Fruit fly (Drosophila melanogaster): ENCODE results near the gene Cyp4d1.

Gene Cyp4d1

DNA sequence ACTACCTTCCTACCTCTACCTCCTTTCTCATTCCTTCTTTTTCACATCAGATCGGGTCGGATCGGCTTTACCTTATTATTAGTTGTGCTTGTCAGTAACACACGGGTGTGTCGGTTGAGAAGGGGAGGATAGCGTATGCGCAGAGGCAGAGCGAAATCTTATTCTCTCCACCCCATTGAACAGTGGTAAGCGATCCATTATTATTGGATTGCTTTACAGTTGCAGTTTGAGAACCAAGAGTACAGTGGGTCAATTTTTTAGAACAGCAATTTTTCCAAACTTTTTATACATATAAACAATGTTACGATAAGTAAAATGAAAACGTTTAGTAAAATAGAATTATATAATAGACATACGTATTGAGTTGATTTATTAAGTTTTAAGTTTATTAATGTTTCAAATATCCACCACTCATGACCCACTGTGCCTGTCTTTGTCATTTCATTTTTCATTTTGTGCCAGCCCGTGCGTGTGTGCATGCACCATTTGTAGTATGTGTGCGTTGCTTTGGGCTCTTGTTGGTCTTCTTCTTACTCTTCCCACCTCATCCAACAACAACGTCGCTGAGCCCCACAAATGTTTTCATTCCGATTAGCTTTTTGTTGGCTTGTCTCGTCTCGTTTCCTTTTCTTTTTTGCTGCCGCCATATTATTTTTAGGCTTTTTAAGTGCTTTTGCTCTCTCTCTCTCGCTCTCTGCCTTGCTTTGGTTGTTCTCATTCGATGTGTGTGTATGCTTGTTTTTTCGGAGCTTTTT is 24.2 kb downstream of the Cyp4d1 start (continued):
- TF ChIP-seq pdm3 (GFP tag; optimal IDR thresholded peaks at IDR 0.05): peak; percentile 98
- peak; percentile 99 for TF ChIP-seq CG8119 (GFP tag; IDR thresholded peaks at IDR 0.05)
- peak; percentile 97 for TF ChIP-seq CG11902 (GFP tag; optimal IDR thresholded peaks at IDR 0.05)
- TF ChIP-seq Eip93F (GFP tag; optimal IDR thresholded peaks at IDR 0.05): peak; percentile 97
- TF ChIP-seq salr (GFP tag; optimal IDR thresholded peaks at IDR 0.05): peak; percentile 94 to 96
- peak; percentile 94 for TF ChIP-seq Hr39 (GFP tag; optimal IDR thresholded peaks at IDR 0.05)
- TF ChIP-seq CG6808 (GFP tag; optimal IDR thresholded peaks at IDR 0.05): peak; percentile 98
- peak; percentile 98 for TF ChIP-seq CG4318 (GFP tag; optimal IDR thresholded peaks at IDR 0.05)
- TF ChIP-seq Smox (GFP tag; optimal IDR thresholded peaks at IDR 0.05): peak; percentile 97

DNA sequence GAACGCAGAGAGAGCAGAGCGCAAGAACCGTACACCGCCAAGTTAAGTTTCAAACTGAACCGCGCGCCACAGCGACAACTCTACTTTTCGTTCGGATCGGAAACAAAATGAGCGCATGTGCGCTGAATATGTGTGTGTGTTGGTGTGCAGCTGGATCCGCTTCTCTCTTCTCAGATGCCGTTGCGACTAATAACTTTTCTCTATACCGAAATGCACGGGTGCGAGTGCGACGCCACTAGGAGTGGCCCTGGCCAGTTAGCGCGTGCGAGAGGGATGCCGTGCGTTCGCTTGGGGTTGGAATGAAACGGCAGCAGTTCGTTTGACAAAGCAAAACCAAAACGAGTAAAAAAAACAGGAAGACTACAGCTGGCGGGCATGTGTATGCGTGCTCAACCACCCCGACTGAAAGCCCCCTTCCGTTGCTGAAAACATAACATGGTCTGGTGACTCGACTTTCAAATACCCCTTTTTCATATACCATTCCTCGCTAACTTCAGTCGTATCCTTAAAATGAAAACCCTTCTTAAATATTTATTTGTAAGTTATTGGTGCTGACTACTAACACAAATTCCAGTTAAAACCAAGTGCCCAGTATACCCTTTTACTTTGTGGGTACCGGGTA is 25.0 kb downstream of the Cyp4d1 start:
- TF ChIP-seq svp (GFP tag) (peak; percentile 100), CG11762 (GFP tag; optimal IDR thresholded peaks at IDR 0.05; ENCODE audit: insufficient read depth) (peak; percentile 99), salr (GFP tag; optimal IDR thresholded peaks at IDR 0.05) (peak; percentile 96 to 100), pdm3 (GFP tag; optimal IDR thresholded peaks at IDR 0.05) (peak; percentile 100), CG11294 (GFP tag; IDR thresholded peaks at IDR 0.05) (peak; percentile 100), CG6163 (GFP tag; IDR thresholded peaks at IDR 0.05) (peak; percentile 100), Met (GFP tag; optimal IDR thresholded peaks at IDR 0.05) (peak; percentile 100), Eip93F (GFP tag; optimal IDR thresholded peaks at IDR 0.05) (peak; percentile 100), CG31627 (GFP tag; optimal IDR thresholded peaks at IDR 0.05) (peak; percentile 100), CG32006 (GFP tag; optimal IDR thresholded peaks at IDR 0.05) (peak; percentile 100), CG15336 (GFP tag; IDR thresholded peaks at IDR 0.05) (peak; percentile 100), Ets96B (tag; optimal IDR thresholded peaks at IDR 0.05) (peak; percentile 100), cyc (GFP tag; optimal IDR thresholded peaks at IDR 0.05) (peak; percentile 100), CG6792 (GFP tag; optimal IDR thresholded peaks at IDR 0.05) (peak; percentile 100), CG11902 (GFP tag; optimal IDR thresholded peaks at IDR 0.05) (peak; percentile 100), vri (GFP tag; optimal IDR thresholded peaks at IDR 0.05) (peak; percentile 99), fd85E (GFP tag; optimal IDR thresholded peaks at IDR 0.05) (peak; percentile 98), Sox14 (GFP tag; optimal IDR thresholded peaks at IDR 0.05) (peak; percentile 100), CG4318 (GFP tag; optimal IDR thresholded peaks at IDR 0.05) (peak; percentile 99), CG6808 (GFP tag; optimal IDR thresholded peaks at IDR 0.05) (peak; percentile 98), CG6854 (GFP tag; optimal IDR thresholded peaks at IDR 0.05) (peak; percentile 99), net (GFP tag; optimal IDR thresholded peaks at IDR 0.05) (peak; percentile 99), CG10631 (GFP tag; optimal IDR thresholded peaks at IDR 0.05) (peak; percentile 100), ss (GFP tag; optimal IDR thresholded peaks at IDR 0.05) (peak; percentile 99), Sox102F (GFP tag; optimal IDR thresholded peaks at IDR 0.05) (peak; percentile 99), spab (GFP tag; optimal IDR thresholded peaks at IDR 0.05) (peak; percentile 99), CG6276 (GFP tag; optimal IDR thresholded peaks at IDR 0.05) (peak; percentile 98), dsx (GFP tag; optimal IDR thresholded peaks at IDR 0.05; ENCODE audit: poor library complexity, severe bottlenecking) (peak; percentile 99), Smox (GFP tag; optimal IDR thresholded peaks at IDR 0.05) (peak; percentile 99), Eip75B (GFP tag; optimal IDR thresholded peaks at IDR 0.05) (peak; percentile 99), eg (GFP tag; IDR thresholded peaks at IDR 0.05) (peak; percentile 100), CG9139 (GFP tag; optimal IDR thresholded peaks at IDR 0.05) (peak; percentile 98), CG7368 (GFP tag; optimal IDR thresholded peaks at IDR 0.05) (peak; percentile 99), CG8632 (GFP tag; optimal IDR thresholded peaks at IDR 0.05) (peak; percentile 99), lz (GFP tag; optimal IDR thresholded peaks at IDR 0.05) (peak; percentile 100), Lpt (GFP tag; optimal IDR thresholded peaks at IDR 0.05) (peak; percentile 100), dac (GFP tag; optimal IDR thresholded peaks at IDR 0.05) (peak; percentile 99), acj6 (GFP tag; optimal IDR thresholded peaks at IDR 0.05) (peak; percentile 100), Sox15 (GFP tag; optimal IDR thresholded peaks at IDR 0.05) (peak; percentile 100), Hr4 (GFP tag; optimal IDR thresholded peaks at IDR 0.05) (peak; percentile 100), CG10669 (GFP tag; optimal IDR thresholded peaks at IDR 0.05) (peak; percentile 99), Blimp-1 (GFP tag; optimal IDR thresholded peaks at IDR 0.05) (peak; percentile 96), achi (GFP tag; optimal IDR thresholded peaks at IDR 0.05) (peak; percentile 99), CG3919 (GFP tag; optimal IDR thresholded peaks at IDR 0.05) (peak; percentile 100)
